Worm (Caenorhabditis elegans): Measurements from ENCODE around the gene C01G10.15.

Gene C01G10.15

DNA sequence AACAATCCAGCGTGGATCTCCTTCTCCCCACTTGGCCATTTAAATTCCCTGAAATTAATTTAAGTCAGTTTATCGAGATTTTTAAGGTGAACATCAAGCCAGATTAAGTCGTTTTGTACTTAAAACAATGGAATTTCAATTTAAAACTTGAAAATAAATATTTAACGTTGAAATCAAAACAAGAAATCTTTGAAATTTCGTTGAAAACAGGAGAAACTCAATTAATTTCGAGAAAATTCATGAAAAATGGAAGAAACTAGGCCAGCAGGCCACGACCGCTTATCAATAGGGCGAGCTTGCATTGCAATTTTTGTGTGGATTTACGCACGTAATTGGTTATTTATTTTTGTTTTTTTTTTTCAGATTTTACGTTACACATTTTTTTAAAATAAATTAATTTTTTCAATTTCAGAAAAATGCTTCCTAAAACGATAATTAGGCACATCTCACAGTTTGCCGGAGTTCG is 1.7 kb downstream of the C01G10.15 start, which contains the start of the genes ahsa-1 and C01G10.7 (continued):
- TF ChIP-seq peb-1 (tag; optimal IDR thresholded peaks at IDR 0.05) (no peak), nhr-21 (tag; optimal IDR thresholded peaks at IDR 0.05) (no peak), egl-27 (tag; optimal IDR thresholded peaks at IDR 0.05) (peak; percentile 52), C34F6.9 (tag; optimal IDR thresholded peaks at IDR 0.05) (peak; percentile 98), ztf-1 (GFP tag; conservative IDR thresholded peaks at IDR 0.05) (no peak), aly-2 (tag; optimal IDR thresholded peaks at IDR 0.05) (no peak), ztf-4 (tag; optimal IDR thresholded peaks at IDR 0.05) (peak; percentile 79), fos-1 (tag; optimal IDR thresholded peaks at IDR 0.05) (peak; percentile 80), ZK546.5 (tag; optimal IDR thresholded peaks at IDR 0.05) (peak; percentile 42), unc-55 (GFP tag; optimal IDR thresholded peaks at IDR 0.05) (peak; percentile 98), ztf-11 (tag; optimal IDR thresholded peaks at IDR 0.05) (no peak), F13H6.1 (tag; optimal IDR thresholded peaks at IDR 0.05) (peak; percentile 86), skn-1 (tag; optimal IDR thresholded peaks at IDR 0.05) (peak; percentile 56)

DNA sequence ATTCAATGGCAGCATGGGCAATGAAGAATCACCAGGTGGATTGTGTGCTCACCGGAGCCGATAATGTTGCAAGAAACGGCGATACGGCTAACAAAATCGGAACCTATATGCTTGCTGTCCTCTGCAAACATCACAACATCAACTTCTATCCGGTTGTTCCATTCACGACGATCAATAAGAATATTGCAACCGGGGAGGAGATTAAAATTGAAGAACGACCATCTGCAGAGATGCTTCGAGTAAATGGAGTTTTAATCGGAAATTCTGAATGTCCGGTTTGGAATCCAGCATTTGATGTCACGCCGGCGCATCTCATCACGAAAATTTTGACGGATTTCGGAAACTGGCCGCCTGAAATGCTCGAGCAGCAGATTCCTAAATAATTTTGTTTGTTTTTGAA is 3.4 kb downstream of the C01G10.15 start:
- TF ChIP-seq crh-2 (tag; optimal IDR thresholded peaks at IDR 0.05) (peak; percentile 3), sma-9 (GFP tag; optimal IDR thresholded peaks at IDR 0.05) (no peak), sma-9 (tag; optimal IDR thresholded peaks at IDR 0.05) (no peak), ama-1 (optimal IDR thresholded peaks at IDR 0.05) (peak; percentile 79)

- TF ChIP-seq sem-4 (tag; optimal IDR thresholded peaks at IDR 0.05), result peak; percentile 41
- peak; percentile 47 for TF ChIP-seq gmeb-1 (tag; optimal IDR thresholded peaks at IDR 0.05)
- TF ChIP-seq fos-1 (tag; optimal IDR thresholded peaks at IDR 0.05), result peak; percentile 9
- TF ChIP-seq unc-62 (GFP tag; optimal IDR thresholded peaks at IDR 0.05), result no peak
- TF ChIP-seq peb-1 (tag; optimal IDR thresholded peaks at IDR 0.05), result no peak
- peak; percentile 68 for TF ChIP-seq sma-3 (GFP tag; optimal IDR thresholded peaks at IDR 0.05)
- peak; percentile 50 for TF ChIP-seq snpc-4 (tag; optimal IDR thresholded peaks at IDR 0.05)
- TF ChIP-seq nhr-6 (tag; optimal IDR thresholded peaks at IDR 0.05), result no peak
- peak; percentile 51 for TF ChIP-seq lin-13 (GFP tag; optimal IDR thresholded peaks at IDR 0.05)
- no peak for TF ChIP-seq ama-1 (optimal IDR thresholded peaks at IDR 0.05)
- TF ChIP-seq ztf-4 (tag; optimal IDR thresholded peaks at IDR 0.05), result no peak
- peak; percentile 13 to 75 for TF ChIP-seq lsy-2 (tag; optimal IDR thresholded peaks at IDR 0.05)
- peak; percentile 64 for TF ChIP-seq C34F6.9 (tag; optimal IDR thresholded peaks at IDR 0.05)
- TF ChIP-seq crh-2 (tag; optimal IDR thresholded peaks at IDR 0.05), result peak; percentile 45
- peak; percentile 13 for TF ChIP-seq ceh-16 (tag; optimal IDR thresholded peaks at IDR 0.05)
- peak; percentile 47 for TF ChIP-seq unc-55 (GFP tag; optimal IDR thresholded peaks at IDR 0.05)
- peak; percentile 46 for TF ChIP-seq nhr-25 (tag; optimal IDR thresholded peaks at IDR 0.05)
- TF ChIP-seq F13H6.1 (tag; optimal IDR thresholded peaks at IDR 0.05), result peak; percentile 73
- TF ChIP-seq sma-9 (GFP tag; optimal IDR thresholded peaks at IDR 0.05), result peak; percentile 82
- no peak for TF ChIP-seq sma-9 (tag; optimal IDR thresholded peaks at IDR 0.05)
These were observed 4.8 kb downstream of the C01G10.15 start, which contains the start of the genes C01G10.10 and C01G10.9 for ce11 chrV:15082291-15082690. Gene C01G10.10 (minus strand): TSS chrV:15082441. Gene C01G10.9 (plus strand): TSS chrV:15082530.

DNA sequence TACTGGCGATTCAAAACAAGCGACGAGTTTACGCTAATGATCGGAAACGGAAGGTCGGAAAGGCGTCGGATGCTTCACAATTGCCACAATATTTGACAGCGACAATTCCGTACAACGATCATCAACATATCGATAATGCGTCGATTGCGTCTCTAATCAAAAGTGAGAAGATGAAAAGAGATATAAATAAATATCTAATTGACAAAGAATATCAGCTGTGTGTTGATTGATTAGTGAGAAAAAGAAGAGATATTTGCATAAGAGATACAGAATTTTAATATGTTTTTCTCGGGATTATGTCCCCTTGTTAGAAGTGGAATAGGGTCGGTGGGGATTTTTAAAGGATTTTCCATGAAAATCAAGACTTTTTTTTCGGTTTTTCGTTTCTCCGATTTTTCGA is 8.5 kb downstream of the C01G10.15 start:
- TF ChIP-seq ceh-82 (tag; optimal IDR thresholded peaks at IDR 0.05) (no peak), alr-1 (tag; optimal IDR thresholded peaks at IDR 0.05) (no peak), sma-3 (GFP tag; optimal IDR thresholded peaks at IDR 0.05) (no peak), nhr-129 (tag; optimal IDR thresholded peaks at IDR 0.05) (no peak)

- TF ChIP-seq gmeb-1 (tag; optimal IDR thresholded peaks at IDR 0.05), result no peak
- no peak for TF ChIP-seq egl-27 (tag; optimal IDR thresholded peaks at IDR 0.05)
- TF ChIP-seq zag-1 (tag; optimal IDR thresholded peaks at IDR 0.05), result peak; percentile 45
- no peak for TF ChIP-seq nhr-23 (tag; optimal IDR thresholded peaks at IDR 0.05)
- TF ChIP-seq R02D3.7 (tag; optimal IDR thresholded peaks at IDR 0.05), result no peak
- TF ChIP-seq nhr-129 (tag; optimal IDR thresholded peaks at IDR 0.05), result peak; percentile 52
- no peak for TF ChIP-seq ama-1 (optimal IDR thresholded peaks at IDR 0.05)
- TF ChIP-seq snpc-4 (tag; optimal IDR thresholded peaks at IDR 0.05), result no peak
- peak in 1 of 2 experiments; percentile 35 for TF ChIP-seq lsy-2 (tag; optimal IDR thresholded peaks at IDR 0.05)
- TF ChIP-seq elt-3 (tag; optimal IDR thresholded peaks at IDR 0.05), result no peak
- TF ChIP-seq sma-9 (GFP tag; optimal IDR thresholded peaks at IDR 0.05), result peak; percentile 39
- TF ChIP-seq sma-9 (tag; optimal IDR thresholded peaks at IDR 0.05), result no peak
- TF ChIP-seq unc-55 (GFP tag; optimal IDR thresholded peaks at IDR 0.05), result peak; percentile 82
- no peak for TF ChIP-seq F13H6.1 (tag; optimal IDR thresholded peaks at IDR 0.05)
- TF ChIP-seq unc-39 (tag; optimal IDR thresholded peaks at IDR 0.05), result no peak
- no peak for TF ChIP-seq ztf-1 (GFP tag; conservative IDR thresholded peaks at IDR 0.05)
- TF ChIP-seq nhr-25 (tag; optimal IDR thresholded peaks at IDR 0.05), result no peak
- no peak for TF ChIP-seq aly-2 (tag; optimal IDR thresholded peaks at IDR 0.05)
- peak; percentile 62 for TF ChIP-seq C34F6.9 (tag; optimal IDR thresholded peaks at IDR 0.05)
- no peak for TF ChIP-seq nhr-11 (tag; optimal IDR thresholded peaks at IDR 0.05)
- TF ChIP-seq elt-1 (tag; optimal IDR thresholded peaks at IDR 0.05), result no peak
- no peak for TF ChIP-seq peb-1 (tag; optimal IDR thresholded peaks at IDR 0.05)
- no peak for TF ChIP-seq nhr-77 (tag; optimal IDR thresholded peaks at IDR 0.05)
- no peak for TF ChIP-seq blmp-1 (tag; optimal IDR thresholded peaks at IDR 0.05; ENCODE audit: insufficient read depth)
- TF ChIP-seq nhr-12 (tag; optimal IDR thresholded peaks at IDR 0.05), result no peak
- TF ChIP-seq nhr-6 (tag; optimal IDR thresholded peaks at IDR 0.05), result no peak
- TF ChIP-seq sem-4 (tag; optimal IDR thresholded peaks at IDR 0.05), result no peak
- TF ChIP-seq mbf-1 (tag; optimal IDR thresholded peaks at IDR 0.05), result no peak
- TF ChIP-seq fos-1 (tag; optimal IDR thresholded peaks at IDR 0.05), result no peak
- peak; percentile 32 for TF ChIP-seq crh-2 (tag; optimal IDR thresholded peaks at IDR 0.05)
- TF ChIP-seq ZK546.5 (tag; optimal IDR thresholded peaks at IDR 0.05), result no peak
- TF ChIP-seq alr-1 (tag; optimal IDR thresholded peaks at IDR 0.05), result no peak
- no peak for TF ChIP-seq lin-13 (GFP tag; optimal IDR thresholded peaks at IDR 0.05)
- no peak for TF ChIP-seq nhr-10 (tag; optimal IDR thresholded peaks at IDR 0.05)
These were observed 12.2 kb downstream of the C01G10.15 start for ce11 chrV:15074907-15075306.
